Fruit fly (Drosophila melanogaster): Measurements from ENCODE around the gene CG16734.

dm6 chr3R:9266765-9267164, 11.9 kb downstream of the CG16734 start, which contains the start of the genes TrpRS and Vps16A:
- TF ChIP-seq usp (GFP tag; optimal IDR thresholded peaks at IDR 0.05) (no peak), CG8478 (optimal IDR thresholded peaks at IDR 0.05) (no peak), EcR (GFP tag; optimal IDR thresholded peaks at IDR 0.05) (no peak), psq (optimal IDR thresholded peaks at IDR 0.05) (no peak), pan (optimal IDR thresholded peaks at IDR 0.05) (no peak)

Measured in whole organism.